Worm (Caenorhabditis elegans) whole organism, young adult: ENCODE measurements around the gene mrpl-22.
A peak's percentile ranks its signal among the peaks of the same experiment; 100 is the strongest.

Experiments used
- B0019.2 ChIP-seq: fragments of 200-800 bp; sonication (Bioruptor generic); conservative IDR thresholded peaks from 2 replicates; pipeline ENCODE4 v1.3.6; 2022; ENCODE audit warnings: missing genetic modification reagents, missing genetic modification characterization, missing compliant biosample characterization
- B0261.1 ChIP-seq: sonication (generic microtip); optimal IDR thresholded peaks from 2 replicates; lab custom pipeline; 2016; ENCODE audit warnings: mild to moderate bottlenecking, missing genetic modification characterization, moderate library complexity, missing compliant biosample characterization
- D2030.7 ChIP-seq: fragments of 200-800 bp; sonication (Bioruptor generic); IDR thresholded peaks from 2 replicates; pipeline ENCODE4 v1.3.6; 2022; ENCODE audit warnings: missing genetic modification reagents, missing genetic modification characterization, missing compliant biosample characterization
- F22D6.2 ChIP-seq: sonication (generic microtip); optimal IDR thresholded peaks from 2 replicates; lab custom pipeline; 2016; ENCODE audit warnings: mild to moderate bottlenecking, missing genetic modification characterization, missing compliant biosample characterization
- F33H1.4 ChIP-seq: fragments of 200-800 bp; sonication (Bioruptor generic); IDR thresholded peaks from 2 replicates; pipeline ENCODE4 v1.3.6; 2022; ENCODE audit warnings: missing genetic modification reagents, missing genetic modification characterization, missing compliant biosample characterization
- F55B11.4 ChIP-seq: sonication (generic microtip); optimal IDR thresholded peaks from 2 replicates; lab custom pipeline; 2016; ENCODE audit warnings: missing compliant biosample characterization, missing genetic modification characterization, borderline replicate concordance; ENCODE audit not compliant: insufficient read depth
- F57C9.4 ChIP-seq: sonication (generic microtip); optimal IDR thresholded peaks from 2 replicates; lab custom pipeline; 2017; ENCODE audit warnings: mild to moderate bottlenecking, missing genetic modification characterization, missing compliant biosample characterization
- Y56A3A.18 ChIP-seq: fragments of 200-800 bp; sonication (Bioruptor generic); IDR thresholded peaks from 2 replicates; pipeline ENCODE4 v1.3.6; 2022; ENCODE audit warnings: missing genetic modification reagents, missing genetic modification characterization, missing compliant biosample characterization
- aptf-2 ChIP-seq: fragments of 200-800 bp; sonication (Bioruptor generic); conservative IDR thresholded peaks from 2 replicates; pipeline ENCODE4 v1.3.6; 2022; ENCODE audit warnings: missing genetic modification reagents, missing genetic modification characterization, missing compliant biosample characterization
- athp-1 ChIP-seq: sonication (generic microtip); optimal IDR thresholded peaks from 2 replicates; lab custom pipeline; 2017; ENCODE audit warnings: mild to moderate bottlenecking, missing genetic modification characterization, missing compliant biosample characterization
- attf-5 ChIP-seq: fragments of 200-800 bp; sonication (Bioruptor generic); optimal IDR thresholded peaks from 2 replicates; lab custom pipeline; 2018; ENCODE audit warnings: mild to moderate bottlenecking, missing genetic modification characterization, missing compliant biosample characterization
- cebp-1 ChIP-seq, 2 experiments: fragments of 200-800 bp in 1 of 2; sonication (Bioruptor generic) in 1 of 2; sonication (generic microtip) in 1 of 2; IDR thresholded peaks in 1 of 2; optimal IDR thresholded peaks in 1 of 2; 2 replicates each; pipeline versions ENCODE4 v1.3.6 to Lab custom; 2017 to 2022; ENCODE audit warnings: missing compliant biosample characterization in 2 of 2, missing genetic modification characterization in 2 of 2, mild to moderate bottlenecking in 1 of 2, missing genetic modification reagents in 1 of 2, moderate library complexity in 1 of 2
- ceh-40 ChIP-seq: fragments of 200-800 bp; sonication (Bioruptor generic); IDR thresholded peaks from 2 replicates; pipeline ENCODE4 v1.3.6; 2022; ENCODE audit warnings: missing genetic modification characterization, missing compliant biosample characterization
- ceh-91 ChIP-seq: fragments of 200-800 bp; sonication (Bioruptor generic); IDR thresholded peaks from 2 replicates; pipeline ENCODE4 v1.3.6; 2022; ENCODE audit warnings: missing genetic modification reagents, missing genetic modification characterization, missing compliant biosample characterization
- dpl-1 ChIP-seq: fragments of 150-350 bp; optimal IDR thresholded peaks from 2 replicates; lab custom pipeline; 2014; ENCODE audit warnings: missing biosample characterization, missing genetic modification reagents, missing genetic modification characterization
- efl-1 ChIP-seq: fragments of 150-350 bp; optimal IDR thresholded peaks from 2 replicates; lab custom pipeline; 2014; ENCODE audit warnings: missing biosample characterization, missing genetic modification reagents, missing genetic modification characterization
- egl-18 ChIP-seq: fragments of 200-800 bp; sonication (Bioruptor generic); IDR thresholded peaks from 2 replicates; pipeline ENCODE4 v1.3.6; 2022; ENCODE audit warnings: missing genetic modification reagents, missing genetic modification characterization, missing compliant biosample characterization
- egl-44 ChIP-seq: fragments of 200-800 bp; sonication (Bioruptor generic); IDR thresholded peaks from 2 replicates; pipeline ENCODE4 v1.3.6; 2022; ENCODE audit warnings: missing genetic modification reagents, missing genetic modification characterization, missing compliant biosample characterization
- ekl-4 ChIP-seq: fragments of 200-800 bp; sonication (Bioruptor generic); IDR thresholded peaks from 2 replicates; pipeline ENCODE4 v1.3.6; 2022; ENCODE audit warnings: missing genetic modification reagents, missing genetic modification characterization, missing compliant biosample characterization
- gei-17 ChIP-seq: fragments of 200-800 bp; sonication (Bioruptor generic); optimal IDR thresholded peaks from 2 replicates; lab custom pipeline; 2018; ENCODE audit warnings: mild to moderate bottlenecking, missing genetic modification characterization, missing compliant biosample characterization
- hmg-1.2 ChIP-seq: fragments of 200-800 bp; sonication (Bioruptor generic); IDR thresholded peaks from 2 replicates; pipeline ENCODE4 v1.3.6; 2022; ENCODE audit warnings: missing genetic modification reagents, missing genetic modification characterization, missing compliant biosample characterization
- lag-1 ChIP-seq: fragments of 200-800 bp; sonication (Bioruptor generic); IDR thresholded peaks from 2 replicates; pipeline ENCODE4 v1.3.6; 2022; ENCODE audit warnings: missing genetic modification reagents, missing genetic modification characterization, missing compliant biosample characterization
- let-526 ChIP-seq: fragments of 200-800 bp; sonication (Bioruptor generic); IDR thresholded peaks from 2 replicates; pipeline ENCODE4 v1.3.6; 2022; ENCODE audit warnings: missing genetic modification reagents, missing genetic modification characterization, missing compliant biosample characterization
- let-607 ChIP-seq, 2 experiments: fragments of 200-800 bp in 1 of 2; sonication (Bioruptor generic) in 1 of 2; sonication (generic microtip) in 1 of 2; optimal IDR thresholded peaks; 2 replicates each; lab custom pipeline; 2016 to 2018; ENCODE audit warnings: mild to moderate bottlenecking in 2 of 2, missing compliant biosample characterization in 2 of 2, missing genetic modification characterization in 2 of 2, moderate library complexity in 2 of 2, missing genotype in 1 of 2
- lin-54 ChIP-seq: fragments of 200-800 bp; sonication (Bioruptor generic); optimal IDR thresholded peaks from 2 replicates; lab custom pipeline; 2018; ENCODE audit warnings: mild to moderate bottlenecking, missing genetic modification characterization, missing compliant biosample characterization
- madf-10 ChIP-seq: sonication (generic microtip); optimal IDR thresholded peaks from 2 replicates; lab custom pipeline; 2016; ENCODE audit warnings: mild to moderate bottlenecking, missing genetic modification characterization, missing compliant biosample characterization
- madf-6 ChIP-seq: fragments of 200-800 bp; sonication (Bioruptor generic); IDR thresholded peaks from 2 replicates; pipeline ENCODE4 v1.3.6; 2022; ENCODE audit warnings: missing genetic modification reagents, missing genetic modification characterization, missing compliant biosample characterization
- madf-8 ChIP-seq: fragments of 200-800 bp; sonication (Bioruptor generic); conservative IDR thresholded peaks from 2 replicates; pipeline ENCODE4 v1.3.6; 2022; ENCODE audit warnings: missing genetic modification reagents, missing genetic modification characterization, missing compliant biosample characterization
- mcd-1 ChIP-seq: fragments of 200-800 bp; sonication (Bioruptor generic); IDR thresholded peaks from 2 replicates; pipeline ENCODE4 v1.3.6; 2022; ENCODE audit warnings: missing genetic modification reagents, missing genetic modification characterization, missing compliant biosample characterization
- mes-4 ChIP-seq: sonication (generic microtip); optimal IDR thresholded peaks from 2 replicates; lab custom pipeline; 2016; ENCODE audit warnings: missing genotype, missing genetic modification characterization, missing compliant biosample characterization
- rcor-1 ChIP-seq: fragments of 200-800 bp; sonication (Bioruptor generic); IDR thresholded peaks from 2 replicates; pipeline ENCODE4 v1.3.6; 2022; ENCODE audit warnings: missing genetic modification reagents, missing genetic modification characterization, missing compliant biosample characterization
- snpc-3.4 ChIP-seq: sonication (generic microtip); optimal IDR thresholded peaks from 2 replicates; lab custom pipeline; 2017; ENCODE audit warnings: missing genetic modification characterization, mild to moderate bottlenecking, missing compliant biosample characterization, antibody characterized with exemption, moderate library complexity, missing genotype, missing genetic modification reagents
- snpc-4 ChIP-seq, 5 experiments: fragments of 150-350 bp in 1 of 5; sonication (generic microtip) in 4 of 5; optimal IDR thresholded peaks; 2 replicates each; lab custom pipeline; 2014 to 2018; ENCODE audit warnings: missing genetic modification characterization in 5 of 5, missing biosample characterization in 3 of 5, antibody characterized with exemption in 2 of 5, mild to moderate bottlenecking in 2 of 5, missing compliant biosample characterization in 2 of 5, missing genotype in 2 of 5, moderate library complexity in 2 of 5, missing genetic modification reagents in 1 of 5
- sptf-2 ChIP-seq: fragments of 200-800 bp; sonication (Bioruptor generic); optimal IDR thresholded peaks from 2 replicates; lab custom pipeline; 2018; ENCODE audit warnings: mild to moderate bottlenecking, missing genetic modification characterization, missing compliant biosample characterization
- tbp1 ChIP-seq: fragments of 200-800 bp; sonication (Bioruptor generic); optimal IDR thresholded peaks from 2 replicates; lab custom pipeline; 2018; ENCODE audit warnings: mild to moderate bottlenecking, missing genetic modification characterization, missing compliant biosample characterization
- tbx-9 ChIP-seq: sonication (generic microtip); optimal IDR thresholded peaks from 2 replicates; lab custom pipeline; 2016; ENCODE audit warnings: borderline replicate concordance, missing genetic modification characterization, inconsistent platforms, missing compliant biosample characterization
- unc-130 ChIP-seq: sonication (generic microtip); optimal IDR thresholded peaks from 2 replicates; lab custom pipeline; 2016; ENCODE audit warnings: missing genetic modification reagents, missing genetic modification characterization, missing compliant biosample characterization
- xnd-1 ChIP-seq: sonication (generic microtip); optimal IDR thresholded peaks from 2 replicates; lab custom pipeline; 2016; ENCODE audit warnings: missing genotype, missing genetic modification reagents, missing genetic modification characterization, missing compliant biosample characterization
- ztf-25 ChIP-seq: fragments of 200-800 bp; sonication (Bioruptor generic); IDR thresholded peaks from 2 replicates; pipeline ENCODE4 v1.3.6; 2022; ENCODE audit warnings: missing genetic modification reagents, missing genetic modification characterization, missing compliant biosample characterization
- ztf-3 ChIP-seq: fragments of 200-800 bp; sonication (Bioruptor generic); optimal IDR thresholded peaks from 2 replicates; lab custom pipeline; 2018; ENCODE audit warnings: mild to moderate bottlenecking, missing genetic modification characterization, missing compliant biosample characterization

mrpl-22 gene

ce11 chrIII:10636493-10637031 is 21.3 kb downstream of the mrpl-22 start:
- TF ChIP-seq sptf-2 (GFP tag; lab: Kevin White, UChicago) (no peak), ztf-3 (GFP tag; lab: Kevin White, UChicago) (no peak), egl-18 (no peak), ztf-25 (GFP tag; lab: Robert Waterston, UW) (no peak), ekl-4 (GFP tag; lab: Robert Waterston, UW) (no peak), F22D6.2 (tag; lab: Kevin White, UChicago) (no peak), gei-17 (GFP tag; lab: Kevin White, UChicago) (no peak)

- TF ChIP-seq let-607 (tag; optimal IDR thresholded peaks at IDR 0.05; lab: Kevin White, UChicago) = no peak
- TF ChIP-seq F57C9.4 (tag; lab: Kevin White, UChicago) = no peak
- no peak for TF ChIP-seq F55B11.4 (tag; lab: Kevin White, UChicago)
- no peak for TF ChIP-seq efl-1 (GFP tag; lab: Kevin White, UChicago)
- TF ChIP-seq ceh-40 = no peak
- 0 out of 2 replicates have a peak, but pooled peaks have one; percentile 24 for TF ChIP-seq hmg-1.2 (GFP tag; lab: Robert Waterston, UW)
- no peak for TF ChIP-seq athp-1 (tag; lab: Kevin White, UChicago)
- TF ChIP-seq B0019.2 = no peak
Measured at ce11 chrIII:10637933-10638332, 22.7 kb downstream of the mrpl-22 start.

ce11 chrIII:10638339-10639021 is 23.2 kb downstream of the mrpl-22 start, which contains the start of gene Y39A1A.27:
Gene Y39A1A.27, plus strand, starts transcription at chrIII:10638971.
- TF ChIP-seq ceh-91 = no peak
- no peak for TF ChIP-seq cebp-1 (GFP tag; IDR thresholded peaks at IDR 0.05; lab: Robert Waterston, UW)
- TF ChIP-seq cebp-1 (tag; optimal IDR thresholded peaks at IDR 0.05; lab: Kevin White, UChicago) = peak; percentile 87

ce11 chrIII:10642781-10643180 is 27.5 kb downstream of the mrpl-22 start, which contains the start of the genes dhs-11 and orc-1:
Gene dhs-11, minus strand, starts transcription at chrIII:10642865.
Gene orc-1, plus strand, starts transcription at chrIII:10643129.
- TF ChIP-seq attf-5 (GFP tag; lab: Kevin White, UChicago) (peak; percentile 41), mes-4 (no peak), unc-130 (peak; percentile 24), dpl-1 (GFP tag; lab: Kevin White, UChicago) (peak; percentile 74), mcd-1 (GFP tag; lab: Robert Waterston, UW) (0 out of 2 replicates have a peak, but pooled peaks have one; percentile 41), egl-44 (GFP tag; lab: Robert Waterston, UW) (no peak), efl-1 (GFP tag; lab: Kevin White, UChicago) (peak; percentile 89), hmg-1.2 (GFP tag; lab: Robert Waterston, UW) (peak; percentile 99), snpc-3.4 (peak; percentile 42), xnd-1 (tag; lab: Kevin White, UChicago) (peak; percentile 17), tbp1 (peak; percentile 35), lin-54 (peak; percentile 84), madf-10 (no peak), sptf-2 (GFP tag; lab: Kevin White, UChicago) (no peak), snpc-4 (GFP tag; optimal IDR thresholded peaks at IDR 0.05; lab: Kevin White, UChicago) (no peak), snpc-4 (tag; optimal IDR thresholded peaks at IDR 0.05; lab: Kevin White, UChicago) (peak in 1 of 4 experiments; percentile 45), rcor-1 (peak; percentile 55), let-526 (no peak), D2030.7 (peak; percentile 87), tbx-9 (tag; lab: Kevin White, UChicago) (no peak), F33H1.4 (GFP tag; lab: Robert Waterston, UW) (peak; percentile 66), lag-1 (GFP tag; lab: Robert Waterston, UW) (no peak), madf-8 (GFP tag; lab: Robert Waterston, UW) (peak; percentile 58; the same call in 1 of the 2 replicates), Y56A3A.18 (GFP tag; lab: Robert Waterston, UW) (no peak), B0261.1 (no peak), F55B11.4 (tag; lab: Kevin White, UChicago) (no peak), aptf-2 (GFP tag; lab: Robert Waterston, UW) (0 out of 2 replicates have a peak, but pooled peaks have one; percentile 44), madf-6 (GFP tag; lab: Robert Waterston, UW) (peak; percentile 84)
